Fruit fly (Drosophila melanogaster) S2 (cell line): ENCODE measurements around the gene ras.

Source experiments
- CG8478 ChIP-seq: fragments of >200 bp; optimal IDR thresholded peaks from 2 replicates; lab custom pipeline; 2018
- CTCF ChIP-seq, 2 experiments: fragments of >200 bp; optimal IDR thresholded peaks; 2 replicates each; lab custom pipeline; 2018

DNA sequence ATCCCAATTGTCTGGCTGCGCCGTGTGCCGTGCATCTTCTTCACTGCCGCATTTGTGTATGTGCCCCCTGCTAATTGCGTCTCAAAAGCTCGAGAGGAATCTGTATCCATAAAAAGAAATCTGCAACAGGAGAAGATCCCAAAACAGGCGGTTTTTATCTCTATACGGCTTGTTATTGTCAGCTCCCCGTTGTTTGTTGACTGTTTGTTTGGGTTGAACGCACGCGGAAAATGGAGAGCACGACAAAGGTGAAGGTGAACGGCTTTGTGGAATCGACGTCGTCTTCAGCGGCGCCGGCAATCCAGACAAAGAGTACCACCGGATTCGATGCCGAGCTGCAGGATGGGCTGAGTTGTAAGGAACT lies 1.3 kb downstream of the ras start:
- TF ChIP-seq CG8478 (lab: Kevin White, UChicago) (no peak), CTCF (optimal IDR thresholded peaks at IDR 0.05; lab: Kevin White, UChicago) (no peak)
